Fruit fly (Drosophila melanogaster) whole organism, embryonic: ENCODE results near the gene Sar1.

Experiments
- Asciz ChIP-seq: fragments of 200-800 bp; sonication (Bioruptor generic); optimal IDR thresholded peaks from 2 replicates; lab custom pipeline; 2017; ENCODE audit warnings: missing biosample characterization, mild to moderate bottlenecking, missing genetic modification characterization, missing genetic modification reagents
- Atf6 ChIP-seq: fragments of 200-800 bp; sonication (Bioruptor generic); IDR thresholded peaks from 2 replicates; pipeline ENCODE4 v1.3.6; 2022; ENCODE audit warnings: missing biosample characterization, missing genetic modification characterization
- Bdp1 ChIP-seq: fragments of 200-800 bp; sonication (Bioruptor generic); optimal IDR thresholded peaks from 3 replicates; lab custom pipeline; 2016; ENCODE audit warnings: missing biosample characterization, missing genetic modification characterization
- BtbVII ChIP-seq: fragments of 200-800 bp; sonication (Bioruptor generic); optimal IDR thresholded peaks from 3 replicates; lab custom pipeline; 2017; ENCODE audit warnings: missing biosample characterization, mild to moderate bottlenecking, missing genetic modification characterization
- CG10543 ChIP-seq: fragments of 200-800 bp; sonication (Bioruptor generic); optimal IDR thresholded peaks from 3 replicates; lab custom pipeline; 2017; ENCODE audit warnings: missing biosample characterization, mild to moderate bottlenecking, missing genetic modification characterization, moderate library complexity
- CG10959 ChIP-seq: fragments of 200-800 bp; sonication (Bioruptor generic); IDR thresholded peaks from 2 replicates; pipeline ENCODE4 v1.3.6; 2022; ENCODE audit warnings: missing biosample characterization, missing genetic modification characterization
- CG12744 ChIP-seq: fragments of 200-800 bp; sonication (Bioruptor generic); optimal IDR thresholded peaks from 2 replicates; lab custom pipeline; 2016; ENCODE audit warnings: missing biosample characterization, missing genetic modification characterization
- CG15011 ChIP-seq: fragments of 200-800 bp; sonication (Bioruptor generic); optimal IDR thresholded peaks from 3 replicates; lab custom pipeline; 2018; ENCODE audit warnings: missing biosample characterization, mild to moderate bottlenecking, missing genetic modification characterization
- CG15269 ChIP-seq: fragments of 200-800 bp; sonication (Bioruptor generic); optimal IDR thresholded peaks from 2 replicates; lab custom pipeline; 2018; ENCODE audit warnings: missing biosample characterization, mild to moderate bottlenecking, missing genetic modification characterization, moderate library complexity
- CG17612 ChIP-seq: fragments of 200-800 bp; sonication (Bioruptor generic); IDR thresholded peaks from 2 replicates; pipeline ENCODE4 v1.3.6; 2022; ENCODE audit warnings: missing biosample characterization, missing genetic modification characterization
- CG2199 ChIP-seq: fragments of 200-800 bp; sonication (Bioruptor generic); IDR thresholded peaks from 3 replicates; pipeline ENCODE4 v1.3.6; 2022; ENCODE audit warnings: missing biosample characterization, missing genetic modification characterization
- CG2889 ChIP-seq: fragments of 200-800 bp; sonication (Bioruptor generic); IDR thresholded peaks from 3 replicates; pipeline ENCODE4 v1.3.6; 2022; ENCODE audit warnings: missing biosample characterization, missing genetic modification characterization
- CG3065 ChIP-seq: fragments of 200-800 bp; sonication (Bioruptor generic); optimal IDR thresholded peaks from 2 replicates; lab custom pipeline; 2016; ENCODE audit warnings: missing biosample characterization, missing genetic modification characterization
- CG31388 ChIP-seq: fragments of 200-800 bp; sonication (Bioruptor generic); optimal IDR thresholded peaks from 2 replicates; lab custom pipeline; 2016; ENCODE audit warnings: missing biosample characterization, missing genetic modification characterization
- CG33557 ChIP-seq: fragments of 200-800 bp; sonication (Bioruptor generic); optimal IDR thresholded peaks from 2 replicates; lab custom pipeline; 2019; ENCODE audit warnings: missing biosample characterization, mild to moderate bottlenecking, missing genetic modification characterization, moderate library complexity
- CG3847 ChIP-seq: fragments of 200-800 bp; sonication (Bioruptor generic); IDR thresholded peaks from 2 replicates; pipeline ENCODE4 v1.3.6; 2022; ENCODE audit warnings: missing biosample characterization, missing genetic modification characterization
- CG4854 ChIP-seq: fragments of 200-800 bp; sonication (Bioruptor generic); optimal IDR thresholded peaks from 2 replicates; lab custom pipeline; 2016; ENCODE audit warnings: missing biosample characterization, missing genetic modification characterization, inconsistent platforms
- CG6175 ChIP-seq: fragments of 200-800 bp; sonication (Bioruptor generic); IDR thresholded peaks from 3 replicates; pipeline ENCODE4 v1.3.6; 2022; ENCODE audit warnings: missing biosample characterization, missing genetic modification characterization
- CG6654 ChIP-seq: fragments of 200-800 bp; sonication (Bioruptor generic); optimal IDR thresholded peaks from 2 replicates; lab custom pipeline; 2017; ENCODE audit warnings: missing biosample characterization, mild to moderate bottlenecking, missing genetic modification characterization
- CG8478 ChIP-seq: fragments of >200 bp; optimal IDR thresholded peaks from 2 replicates; lab custom pipeline; 2018
- CG9817 ChIP-seq: fragments of 200-800 bp; sonication (Bioruptor generic); optimal IDR thresholded peaks from 2 replicates; lab custom pipeline; 2018; ENCODE audit warnings: missing biosample characterization, mild to moderate bottlenecking, missing genetic modification characterization, moderate library complexity
- CTCF ChIP-seq: fragments of 200-800 bp; sonication (Bioruptor generic); optimal IDR thresholded peaks from 2 replicates; lab custom pipeline; 2017; ENCODE audit warnings: missing biosample characterization, mild to moderate bottlenecking, missing genetic modification characterization, moderate library complexity
- D19B ChIP-seq: fragments of 200-800 bp; sonication (Bioruptor generic); optimal IDR thresholded peaks from 2 replicates; lab custom pipeline; 2017; ENCODE audit warnings: missing biosample characterization, mild to moderate bottlenecking, missing genetic modification characterization
- Lhr ChIP-seq: fragments of 200-800 bp; sonication (Bioruptor generic); optimal IDR thresholded peaks from 3 replicates; lab custom pipeline; 2017; ENCODE audit warnings: mild to moderate bottlenecking, missing biosample characterization, missing genetic modification reagents, missing genetic modification characterization
- NK7.1 ChIP-seq: fragments of 200-800 bp; sonication (Bioruptor generic); optimal IDR thresholded peaks from 3 replicates; lab custom pipeline; 2016; ENCODE audit warnings: missing biosample characterization, missing genetic modification characterization
- NfI ChIP-seq: fragments of 200-800 bp; sonication (Bioruptor generic); optimal IDR thresholded peaks from 3 replicates; lab custom pipeline; 2018; ENCODE audit warnings: missing biosample characterization, mild to moderate bottlenecking, missing genetic modification characterization, moderate library complexity
- Opbp ChIP-seq: fragments of 200-800 bp; sonication (Bioruptor generic); IDR thresholded peaks from 3 replicates; pipeline ENCODE4 v1.3.6; 2022; ENCODE audit warnings: missing biosample characterization, missing genetic modification characterization; ENCODE audit not compliant: partially characterized antibody
- Poxn ChIP-seq: fragments of 200-800 bp; sonication (Bioruptor generic); IDR thresholded peaks from 2 replicates; pipeline ENCODE4 v1.3.6; 2022; ENCODE audit warnings: missing biosample characterization, missing genetic modification characterization
- Ravus ChIP-seq: fragments of 200-800 bp; sonication (Bioruptor generic); IDR thresholded peaks from 2 replicates; pipeline ENCODE4 v1.3.6; 2022; ENCODE audit warnings: missing biosample characterization, missing genetic modification characterization
- Scr ChIP-seq: fragments of 200-800 bp; sonication (Bioruptor generic); IDR thresholded peaks from 2 replicates; pipeline ENCODE4 v1.3.6; 2022; ENCODE audit warnings: missing biosample characterization, missing genetic modification characterization; ENCODE audit not compliant: partially characterized antibody
- Taf1 ChIP-seq: fragments of 200-800 bp; sonication (Bioruptor generic); IDR thresholded peaks from 2 replicates; pipeline ENCODE4 v1.3.6; 2022; ENCODE audit warnings: missing biosample characterization, missing genetic modification characterization
- YL-1 ChIP-seq: fragments of 200-800 bp; sonication (Bioruptor generic); optimal IDR thresholded peaks from 3 replicates; lab custom pipeline; 2017; ENCODE audit warnings: missing biosample characterization, mild to moderate bottlenecking, missing genetic modification characterization
- amos ChIP-seq: fragments of 200-800 bp; sonication (Bioruptor generic); IDR thresholded peaks from 2 replicates; pipeline ENCODE4 v1.3.6; 2022; ENCODE audit warnings: missing biosample characterization, missing genetic modification characterization; ENCODE audit not compliant: partially characterized antibody
- aop ChIP-seq: fragments of 200-800 bp; sonication (Bioruptor generic); IDR thresholded peaks from 2 replicates; pipeline ENCODE4 v1.3.6; 2022; ENCODE audit warnings: missing biosample characterization, missing genetic modification characterization
- az2 ChIP-seq: fragments of 200-800 bp; sonication (Bioruptor generic); optimal IDR thresholded peaks from 3 replicates; lab custom pipeline; 2016; ENCODE audit warnings: missing biosample characterization, missing genetic modification characterization
- chn ChIP-seq: fragments of 200-800 bp; sonication (Bioruptor generic); optimal IDR thresholded peaks from 2 replicates; lab custom pipeline; 2016; ENCODE audit warnings: missing biosample characterization, missing genetic modification characterization
- corto ChIP-seq: fragments of 200-800 bp; sonication (Bioruptor generic); optimal IDR thresholded peaks from 2 replicates; lab custom pipeline; 2016; ENCODE audit warnings: missing biosample characterization, mild to moderate bottlenecking, missing genetic modification characterization, moderate library complexity
- crc ChIP-seq: fragments of 200-800 bp; sonication (Bioruptor generic); optimal IDR thresholded peaks from 2 replicates; lab custom pipeline; 2016; ENCODE audit warnings: missing biosample characterization, missing genetic modification characterization
- gcm2 ChIP-seq: fragments of 200-800 bp; sonication (Bioruptor generic); optimal IDR thresholded peaks from 2 replicates; lab custom pipeline; 2016; ENCODE audit warnings: missing biosample characterization, missing genetic modification characterization
- grau ChIP-seq: fragments of 200-800 bp; optimal IDR thresholded peaks from 3 replicates; lab custom pipeline; 2019; ENCODE audit warnings: missing biosample characterization, mild to moderate bottlenecking, missing genetic modification characterization, moderate library complexity
- her ChIP-seq: fragments of 200-800 bp; sonication (Bioruptor generic); optimal IDR thresholded peaks from 2 replicates; lab custom pipeline; 2016; ENCODE audit warnings: missing biosample characterization, missing genetic modification characterization
- ind ChIP-seq: fragments of 200-800 bp; sonication (Bioruptor generic); optimal IDR thresholded peaks from 3 replicates; lab custom pipeline; 2016; ENCODE audit warnings: missing biosample characterization, missing genetic modification characterization
- kah ChIP-seq: fragments of 200-800 bp; sonication (Bioruptor generic); optimal IDR thresholded peaks from 2 replicates; lab custom pipeline; 2018; ENCODE audit warnings: missing biosample characterization, mild to moderate bottlenecking, missing genetic modification characterization
- kni ChIP-seq: fragments of 200-800 bp; sonication (Bioruptor generic); optimal IDR thresholded peaks from 3 replicates; lab custom pipeline; 2017; ENCODE audit warnings: mild to moderate bottlenecking, missing biosample characterization, missing genetic modification reagents, missing genetic modification characterization
- pzg ChIP-seq: fragments of 200-800 bp; sonication (Bioruptor generic); optimal IDR thresholded peaks from 3 replicates; lab custom pipeline; 2018; ENCODE audit warnings: missing biosample characterization, mild to moderate bottlenecking, missing genetic modification characterization, moderate library complexity
- sens-2 ChIP-seq: fragments of 200-800 bp; sonication (Bioruptor generic); IDR thresholded peaks from 2 replicates; pipeline ENCODE4 v1.3.6; 2022; ENCODE audit warnings: missing biosample characterization, missing genetic modification characterization
- seq ChIP-seq: fragments of 200-800 bp; sonication (Bioruptor generic); IDR thresholded peaks from 2 replicates; pipeline ENCODE4 v1.3.6; 2022; ENCODE audit warnings: missing biosample characterization, missing genetic modification characterization
- slou ChIP-seq: fragments of 200-800 bp; sonication (Bioruptor generic); optimal IDR thresholded peaks from 3 replicates; lab custom pipeline; 2016; ENCODE audit warnings: missing biosample characterization, missing genetic modification characterization
- tap ChIP-seq: fragments of 200-800 bp; optimal IDR thresholded peaks from 3 replicates; lab custom pipeline; 2019; ENCODE audit warnings: missing biosample characterization, mild to moderate bottlenecking, missing genetic modification characterization, moderate library complexity
- tgo ChIP-seq: fragments of 200-800 bp; sonication (Bioruptor generic); IDR thresholded peaks from 3 replicates; pipeline ENCODE4 v1.3.6; 2022; ENCODE audit warnings: missing biosample characterization, missing genetic modification characterization
- wek ChIP-seq: fragments of 200-800 bp; sonication (Bioruptor generic); optimal IDR thresholded peaks from 3 replicates; lab custom pipeline; 2018; ENCODE audit warnings: missing biosample characterization, mild to moderate bottlenecking, missing genetic modification characterization, moderate library complexity
- yki ChIP-seq: fragments of >200 bp; optimal IDR thresholded peaks from 3 replicates; lab custom pipeline; 2018
- zfh1 ChIP-seq: fragments of 200-800 bp; sonication (Bioruptor generic); IDR thresholded peaks from 3 replicates; pipeline ENCODE4 v1.3.6; 2022; ENCODE audit warnings: missing biosample characterization, missing genetic modification characterization

The Sar1 gene

DNA sequence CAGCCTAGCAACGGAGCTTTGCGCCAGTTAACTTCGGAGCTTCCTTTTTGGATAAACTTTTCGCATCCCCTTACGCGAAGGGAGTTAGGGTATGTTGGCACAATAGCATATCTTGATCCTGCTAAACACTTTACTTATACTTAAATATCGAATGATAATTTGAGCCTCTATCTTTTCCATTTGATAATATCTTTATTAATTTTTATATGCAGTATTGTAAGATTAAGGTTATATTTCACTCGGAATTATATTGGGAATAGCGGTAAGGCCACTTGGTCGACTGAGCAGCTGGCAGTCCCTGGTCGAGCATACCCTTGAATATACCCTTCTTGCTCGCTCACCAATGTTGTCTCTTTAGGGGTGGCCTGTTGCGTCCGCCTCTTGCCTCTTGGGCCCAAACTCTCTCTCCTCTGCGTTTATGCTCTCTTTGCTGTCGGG, 12.3 kb downstream of the Sar1 start (continued):
- TF ChIP-seq CG9817 (peak; percentile 60), Opbp (no peak), seq (GFP tag; lab: Robert Waterston, UW) (peak; percentile 84), zfh1 (GFP tag; lab: Robert Waterston, UW) (peak; percentile 65; the same call in 2 of the 3 replicates), corto (GFP tag; lab: Kevin White, UChicago) (peak; percentile 69), CG6654 (no peak), Atf6 (GFP tag; lab: Robert Waterston, UW) (peak; percentile 91), CG8478 (lab: Kevin White, UChicago) (no peak), ind (GFP tag; lab: Kevin White, UChicago) (peak; percentile 63), crc (GFP tag; lab: Kevin White, UChicago) (peak; percentile 46), CTCF (no peak), CG17612 (GFP tag; lab: Robert Waterston, UW) (peak; percentile 29; the same call in 1 of the 2 replicates), gcm2 (GFP tag; lab: Kevin White, UChicago) (peak; percentile 5), YL-1 (no peak), CG10959 (GFP tag; lab: Robert Waterston, UW) (no peak), CG6175 (GFP tag; lab: Robert Waterston, UW) (no peak), NK7.1 (GFP tag; lab: Kevin White, UChicago) (peak; percentile 57), CG2889 (GFP tag; lab: Robert Waterston, UW) (peak; percentile 74), pzg (no peak), Bdp1 (peak; percentile 3), CG4854 (GFP tag; lab: Kevin White, UChicago) (no peak), aop (no peak), CG2199 (GFP tag; lab: Robert Waterston, UW) (no peak), Ravus (peak; percentile 72), BtbVII (peak; percentile 72), wek (GFP tag; lab: Kevin White, UChicago) (no peak), her (GFP tag; lab: Kevin White, UChicago) (no peak), az2 (peak; percentile 52), tgo (GFP tag; lab: Robert Waterston, UW) (peak; percentile 72), chn (GFP tag; lab: Kevin White, UChicago) (peak; percentile 32), kni (no peak), kah (no peak), amos (GFP tag; lab: Robert Waterston, UW) (no peak), tap (tag; lab: Kevin White, UChicago) (no peak), Lhr (no peak), Taf1 (GFP tag; lab: Robert Waterston, UW) (peak; percentile 60), CG31388 (GFP tag; lab: Kevin White, UChicago) (no peak), grau (tag; lab: Kevin White, UChicago) (peak; percentile 68), CG15269 (tag; lab: Kevin White, UChicago) (peak; percentile 66), Scr (GFP tag; lab: Robert Waterston, UW) (no peak), CG15011 (GFP tag; lab: Kevin White, UChicago) (peak; percentile 57), Poxn (peak; percentile 65; the same call in 1 of the 2 replicates), CG3065 (GFP tag; lab: Kevin White, UChicago) (no peak), D19B (peak; percentile 94), yki (lab: Kevin White, UChicago) (peak; percentile 4), CG10543 (GFP tag; lab: Kevin White, UChicago) (peak; percentile 61), NfI (peak; percentile 52), CG33557 (GFP tag; lab: Kevin White, UChicago) (no peak), CG3847 (GFP tag; lab: Robert Waterston, UW) (peak; percentile 79), slou (GFP tag; lab: Kevin White, UChicago) (peak; percentile 45), Asciz (GFP tag; lab: Kevin White, UChicago) (peak; percentile 30), CG12744 (GFP tag; lab: Kevin White, UChicago) (no peak), sens-2 (GFP tag; lab: Robert Waterston, UW) (peak; percentile 42; the same call in 1 of the 2 replicates)
